Worm (Caenorhabditis elegans) whole organism, L4/young adult: ENCODE measurements around the gene grl-21.

ENCODE experiments used
- W03F9.2 ChIP-seq: fragments of 150-350 bp; optimal IDR thresholded peaks from 2 replicates; lab custom pipeline; 2014; ENCODE audit warnings: missing biosample characterization, missing genetic modification characterization
- dao-5 ChIP-seq: sonication (generic microtip); optimal IDR thresholded peaks from 2 replicates; lab custom pipeline; 2016; ENCODE audit warnings: missing genotype, missing genetic modification characterization, moderate library complexity, missing compliant biosample characterization
- him-1 ChIP-seq: sonication (generic microtip); optimal IDR thresholded peaks from 2 replicates; lab custom pipeline; 2016; ENCODE audit warnings: missing genotype, missing genetic modification reagents, missing genetic modification characterization, missing compliant biosample characterization

ce11 chrIV:10782014-10782413, 44.7 kb downstream of the grl-21 start:
- TF ChIP-seq W03F9.2 (tag; lab: Kevin White, UChicago): no peak
- TF ChIP-seq dao-5 (tag; lab: Kevin White, UChicago): no peak
- no peak for TF ChIP-seq him-1 (tag; lab: Kevin White, UChicago)
